Worm (Caenorhabditis elegans): ENCODE measurements around the gene wbp-11.

ce11 chrII:10202275-10202674 is 29.6 kb downstream of the wbp-11 start:
- TF ChIP-seq hnd-1 (tag; optimal IDR thresholded peaks at IDR 0.05) (no peak), ama-1 (optimal IDR thresholded peaks at IDR 0.05) (no peak), flt-1 (GFP tag; IDR thresholded peaks at IDR 0.05) (no peak), tbx-11 (GFP tag; IDR thresholded peaks at IDR 0.05) (no peak), ceh-36 (tag; optimal IDR thresholded peaks at IDR 0.05) (no peak), sea-1 (GFP tag; conservative IDR thresholded peaks at IDR 0.05) (no peak), tbx-37 (GFP tag; conservative IDR thresholded peaks at IDR 0.05) (no peak)

Measured in whole organism, early embryonic.